Worm (Caenorhabditis elegans): Measurements from ENCODE around the gene D1086.6.
"Not testable (repeated sequence)": the region's sequence is repeated elsewhere in the genome, so short reads cannot be mapped to it uniquely, and the experiment has no call there.

Gene D1086.6

ce11 chrV:14079501-14079900 lies at the start of gene D1086.6:
D1086.6 (plus strand) TSS chrV:14079801.
- TF ChIP-seq nhr-19 (GFP tag; conservative IDR thresholded peaks at IDR 0.05) (no peak), nhr-11 (tag; optimal IDR thresholded peaks at IDR 0.05) (no peak)

ce11 chrV:14033649-14034048 lies 46.0 kb upstream of the D1086.6 start, which contains the start of gene ins-10:
ins-10 (plus strand) TSS chrV:14033949.
- TF ChIP-seq vab-15 (tag; optimal IDR thresholded peaks at IDR 0.05): no peak
- TF ChIP-seq mab-9 (GFP tag; IDR thresholded peaks at IDR 0.05): no peak
- TF ChIP-seq ceh-63 (GFP tag; optimal IDR thresholded peaks at IDR 0.05): no peak
- no peak for TF ChIP-seq hpl-2 (GFP tag; optimal IDR thresholded peaks at IDR 0.05)
- TF ChIP-seq nhr-90 (tag; optimal IDR thresholded peaks at IDR 0.05; ENCODE audit: poor library complexity): no peak
- no peak for TF ChIP-seq lin-13 (GFP tag; optimal IDR thresholded peaks at IDR 0.05)
- no peak for TF ChIP-seq lin-14 (GFP tag; optimal IDR thresholded peaks at IDR 0.05)
- no peak for TF ChIP-seq hlh-4 (tag; optimal IDR thresholded peaks at IDR 0.05)
- no peak for TF ChIP-seq lin-35 (GFP tag; optimal IDR thresholded peaks at IDR 0.05)

ce11 chrV:14038328-14039084 lies 41.1 kb upstream of the D1086.6 start, which contains the start of gene vps-39:
vps-39 (minus strand) TSS chrV:14038378.
- TF ChIP-seq dpl-1 (GFP tag; optimal IDR thresholded peaks at IDR 0.05) (peak; percentile 38 to 58 (median 39)), unc-98 (GFP tag; IDR thresholded peaks at IDR 0.05) (peak; percentile 68), ztf-11 (tag; optimal IDR thresholded peaks at IDR 0.05) (peak in 1 of 2 experiments; percentile 3), mab-9 (GFP tag; IDR thresholded peaks at IDR 0.05) (peak; percentile 91), isw-1 (GFP tag; IDR thresholded peaks at IDR 0.05) (peak; percentile 96), pax-3 (tag; optimal IDR thresholded peaks at IDR 0.05) (peak; percentile 65), xbp-1 (tag; optimal IDR thresholded peaks at IDR 0.05) (peak; percentile 31), nhr-20 (tag; optimal IDR thresholded peaks at IDR 0.05) (peak; percentile 37), nhr-71 (tag; optimal IDR thresholded peaks at IDR 0.05) (peak; percentile 72), nhr-85 (tag) (peak; percentile 79), fkh-8 (tag; optimal IDR thresholded peaks at IDR 0.05) (peak; percentile 16), tbx-2 (tag; optimal IDR thresholded peaks at IDR 0.05) (peak; percentile 35), dsc-1 (tag; optimal IDR thresholded peaks at IDR 0.05) (peak; percentile 31), grh-1 (GFP tag; IDR thresholded peaks at IDR 0.05) (peak; percentile 96), lin-14 (GFP tag; optimal IDR thresholded peaks at IDR 0.05) (peak; percentile 67), efl-1 (optimal IDR thresholded peaks at IDR 0.05) (peak; percentile 31 to 62), efl-1 (GFP tag; optimal IDR thresholded peaks at IDR 0.05 in 1 of 2) (peak; percentile 58 to 96), snu-23 (GFP tag; optimal IDR thresholded peaks at IDR 0.05) (peak; percentile 31), unc-86 (tag; optimal IDR thresholded peaks at IDR 0.05) (peak; percentile 15), nhr-19 (GFP tag; conservative IDR thresholded peaks at IDR 0.05) (peak; percentile 97), rnt-1 (tag; optimal IDR thresholded peaks at IDR 0.05) (peak; percentile 73), ceh-88 (GFP tag; IDR thresholded peaks at IDR 0.05) (peak; percentile 95), nhr-90 (tag; optimal IDR thresholded peaks at IDR 0.05; ENCODE audit: poor library complexity) (peak; percentile 29), swsn-7 (tag; optimal IDR thresholded peaks at IDR 0.05) (peak; percentile 44), lin-35 (GFP tag; optimal IDR thresholded peaks at IDR 0.05) (peak in 1 of 2 experiments; percentile 48), nhr-47 (tag; optimal IDR thresholded peaks at IDR 0.05) (peak; percentile 71), lir-3 (tag; optimal IDR thresholded peaks at IDR 0.05; ENCODE audit: poor library complexity) (peak; percentile 39)

ce11 chrV:14049274-14049673 lies 30.3 kb upstream of the D1086.6 start, which contains the start of gene F58D12.1:
F58D12.1 (plus strand) TSS chrV:14049574.
- not testable (repeated sequence) for TF ChIP-seq sup-37, efl-3, ceh-63 (GFP tag; optimal IDR thresholded peaks at IDR 0.05)
